Fruit fly (Drosophila melanogaster): ENCODE data around the gene CG43179.

Gene CG43179

DNA sequence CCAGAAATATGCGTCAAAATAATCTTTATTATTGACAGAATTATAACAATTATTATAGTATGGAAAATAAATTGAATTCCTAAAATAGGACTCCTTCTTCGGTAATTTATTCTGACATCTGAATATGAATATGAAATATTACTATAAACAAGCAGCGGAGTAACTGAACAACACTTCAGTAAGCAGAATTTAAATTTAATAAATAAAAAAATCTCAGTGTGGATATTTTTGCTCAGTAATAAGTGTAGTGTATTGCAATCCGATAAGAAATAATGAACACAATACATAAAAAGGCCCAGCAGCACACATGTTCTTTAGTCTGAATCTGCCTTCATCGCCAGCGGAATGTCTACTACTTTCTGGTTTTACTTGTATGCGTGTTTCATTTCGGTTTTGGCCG lies at the start of gene CG43179:
CG43179 (plus strand) TSS at position 301 of the 400 bp plus-strand sequence.
- TF ChIP-seq Dfd (GFP tag; optimal IDR thresholded peaks at IDR 0.05): no peak
- TF ChIP-seq lola (GFP tag; optimal IDR thresholded peaks at IDR 0.05): no peak
- no peak for TF ChIP-seq br (GFP tag; optimal IDR thresholded peaks at IDR 0.05)
- TF ChIP-seq dmrt93B (GFP tag; optimal IDR thresholded peaks at IDR 0.05): no peak
- no peak for TF ChIP-seq dl (GFP tag; optimal IDR thresholded peaks at IDR 0.05; ENCODE audit: insufficient read depth in 1 of 2, partially characterized antibody in 2 of 2)
- TF ChIP-seq sage (GFP tag; optimal IDR thresholded peaks at IDR 0.05): no peak
- TF ChIP-seq usp (GFP tag; optimal IDR thresholded peaks at IDR 0.05): no peak
- TF ChIP-seq rgr (GFP tag; optimal IDR thresholded peaks at IDR 0.05): no peak
- TF ChIP-seq foxo (GFP tag; optimal IDR thresholded peaks at IDR 0.05): no peak
- TF ChIP-seq Jra (GFP tag; optimal IDR thresholded peaks at IDR 0.05): no peak
- no peak for TF ChIP-seq Sp1 (GFP tag; optimal IDR thresholded peaks at IDR 0.05)

DNA sequence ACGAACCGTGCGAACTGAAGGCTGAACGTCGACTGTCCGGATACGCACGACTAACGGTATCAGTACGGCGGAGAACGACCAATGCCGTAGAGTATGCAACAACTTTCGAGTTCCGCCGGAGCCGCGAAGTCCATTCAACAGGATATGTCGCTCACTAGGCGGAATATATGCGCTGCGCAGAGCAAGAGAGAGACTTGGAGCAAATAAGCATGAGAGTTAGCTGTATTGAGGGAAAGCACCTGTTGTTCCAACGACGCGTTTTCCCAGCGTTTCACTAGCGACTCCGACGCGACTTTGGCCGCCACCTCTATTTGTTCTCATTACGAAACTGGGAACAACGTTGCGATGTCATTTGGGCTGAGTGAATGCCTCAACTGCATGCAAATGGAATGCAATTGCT lies 41.1 kb upstream of the CG43179 start, which contains the start of gene Dop1R1:
Dop1R1 (minus strand) TSS at position 35 of the 400 bp plus-strand sequence.
- no peak for TF ChIP-seq N (GFP tag; optimal IDR thresholded peaks at IDR 0.05)
- no peak for TF ChIP-seq fru (GFP tag; optimal IDR thresholded peaks at IDR 0.05)
- TF ChIP-seq CrebA (GFP tag; optimal IDR thresholded peaks at IDR 0.05; ENCODE audit: borderline replicate concordance): no peak

DNA sequence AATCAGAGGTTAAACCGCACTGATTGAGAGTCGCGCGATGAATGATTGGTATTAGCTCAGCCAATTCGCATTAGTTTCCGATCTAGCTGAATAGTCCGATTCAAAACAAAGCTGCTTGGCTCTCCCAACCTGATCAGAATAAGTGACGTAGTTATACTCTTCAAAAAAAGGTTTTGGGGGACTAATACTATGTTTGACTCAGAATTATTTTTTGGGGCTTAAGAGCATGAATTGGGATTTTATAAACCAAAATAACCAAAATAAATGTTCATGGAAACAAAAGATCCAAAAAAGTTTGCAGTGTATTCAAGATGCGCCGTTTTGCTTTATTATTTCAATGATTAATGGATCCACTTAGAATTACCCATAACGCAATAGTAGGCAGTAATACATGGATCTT lies 38.1 kb upstream of the CG43179 start, which contains the start of gene CG9649:
CG9649 (minus strand) TSS at position 44 of the 400 bp plus-strand sequence.
- no peak for TF ChIP-seq CrebA (GFP tag; optimal IDR thresholded peaks at IDR 0.05; ENCODE audit: borderline replicate concordance)

DNA sequence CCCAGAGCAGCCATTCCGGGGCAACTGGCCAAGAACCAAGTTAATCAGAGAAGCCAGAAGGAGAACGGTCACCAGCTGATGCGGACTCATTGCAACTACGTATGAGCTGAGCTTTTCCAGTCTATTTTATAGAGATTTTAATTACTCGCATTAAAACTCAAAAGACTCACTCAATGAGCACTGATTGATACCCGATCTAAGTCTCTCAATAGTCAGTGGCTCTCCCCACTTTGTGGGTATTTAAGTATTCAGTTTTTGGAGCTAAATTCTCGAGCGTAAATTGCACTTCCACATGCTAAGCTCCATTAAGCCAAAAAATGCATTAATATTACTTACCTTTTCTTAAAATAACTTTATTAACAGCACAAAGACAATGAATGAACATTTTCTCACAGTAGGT lies 35.8 kb upstream of the CG43179 start, which contains the start of gene CG31326:
CG31326 (minus strand) TSS at position 101 of the 400 bp plus-strand sequence.
- no peak for TF ChIP-seq foxo (GFP tag; optimal IDR thresholded peaks at IDR 0.05)
- TF ChIP-seq Rel (GFP tag; optimal IDR thresholded peaks at IDR 0.05): no peak
- no peak for TF ChIP-seq Rel (tag; optimal IDR thresholded peaks at IDR 0.05)
- no peak for TF ChIP-seq Abd-B (GFP tag; optimal IDR thresholded peaks at IDR 0.05)
- no peak for TF ChIP-seq brk (GFP tag; optimal IDR thresholded peaks at IDR 0.05)
- TF ChIP-seq jim (GFP tag; optimal IDR thresholded peaks at IDR 0.05): no peak
- no peak for TF ChIP-seq Hr78 (GFP tag; optimal IDR thresholded peaks at IDR 0.05)

DNA sequence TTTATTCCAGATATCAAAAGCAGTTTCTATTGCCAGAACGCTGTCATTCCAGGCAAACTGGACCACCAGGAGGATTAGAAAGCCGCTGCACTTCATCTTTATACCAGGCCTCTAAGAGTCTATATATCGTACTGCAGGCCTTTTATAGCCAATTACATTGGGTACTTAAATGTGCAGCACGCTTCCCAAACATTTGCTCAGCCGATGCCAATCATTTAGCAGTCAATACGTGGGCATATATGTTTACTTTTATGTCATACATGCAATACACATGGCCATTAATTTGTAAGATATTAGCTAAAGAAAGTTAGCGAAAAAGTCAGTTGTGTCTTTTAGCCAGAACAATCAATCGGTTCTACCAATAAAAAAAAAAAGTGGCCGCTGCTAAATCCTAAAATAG lies 34.4 kb upstream of the CG43179 start, which contains the start of gene CG33109:
CG33109 (minus strand) TSS at position 101 of the 400 bp plus-strand sequence.
- TF ChIP-seq foxo (GFP tag; optimal IDR thresholded peaks at IDR 0.05): no peak
- no peak for TF ChIP-seq CG9705 (GFP tag; optimal IDR thresholded peaks at IDR 0.05)
- TF ChIP-seq pan (optimal IDR thresholded peaks at IDR 0.05): no peak
- no peak for TF ChIP-seq Dfd (GFP tag; optimal IDR thresholded peaks at IDR 0.05)
- TF ChIP-seq dsf (GFP tag; optimal IDR thresholded peaks at IDR 0.05; ENCODE audit: borderline replicate concordance): no peak
- no peak for TF ChIP-seq Vsx2 (GFP tag; optimal IDR thresholded peaks at IDR 0.05; ENCODE audit: partially characterized antibody)
- no peak for TF ChIP-seq CG32264 (GFP tag; optimal IDR thresholded peaks at IDR 0.05)
- no peak for TF ChIP-seq usp (GFP tag; optimal IDR thresholded peaks at IDR 0.05)
- no peak for TF ChIP-seq lola (GFP tag; optimal IDR thresholded peaks at IDR 0.05)
- no peak for TF ChIP-seq Myc (optimal IDR thresholded peaks at IDR 0.05)
- no peak for TF ChIP-seq Hr83 (GFP tag; optimal IDR thresholded peaks at IDR 0.05; ENCODE audit: poor library complexity, severe bottlenecking)
- no peak for TF ChIP-seq woc (GFP tag; optimal IDR thresholded peaks at IDR 0.05)
- TF ChIP-seq N (GFP tag; optimal IDR thresholded peaks at IDR 0.05): no peak
- TF ChIP-seq HLH106 (tag; optimal IDR thresholded peaks at IDR 0.05): no peak
- TF ChIP-seq fru (GFP tag; optimal IDR thresholded peaks at IDR 0.05): no peak
- no peak for TF ChIP-seq tai (GFP tag; optimal IDR thresholded peaks at IDR 0.05)
- TF ChIP-seq sage (GFP tag; optimal IDR thresholded peaks at IDR 0.05): no peak
- no peak for TF ChIP-seq Hr78 (GFP tag; optimal IDR thresholded peaks at IDR 0.05)
- no peak for TF ChIP-seq sv (GFP tag; optimal IDR thresholded peaks at IDR 0.05)

DNA sequence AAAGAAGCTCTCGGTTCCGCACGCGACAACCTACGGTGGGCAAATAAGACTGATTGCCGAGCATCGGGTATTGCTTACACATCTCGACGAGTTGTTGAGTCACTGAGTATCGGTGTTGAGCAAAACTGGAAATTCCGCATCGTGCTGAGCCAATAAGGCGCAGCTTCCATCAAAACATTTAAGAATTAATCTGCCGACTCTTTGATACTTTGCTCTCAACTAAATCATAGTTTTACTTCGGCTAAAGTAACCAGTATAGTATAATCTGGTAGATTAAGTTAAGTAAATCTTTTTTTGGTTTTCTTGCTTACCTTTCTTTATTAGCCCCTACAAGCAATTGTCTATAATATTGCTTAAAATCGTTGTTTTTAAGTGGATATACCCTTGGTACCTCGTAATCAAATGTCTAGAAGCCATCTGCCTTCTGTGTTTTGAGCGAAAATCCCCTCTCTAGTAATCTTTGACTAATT lies 31.8 kb upstream of the CG43179 start, which contains the start of gene Sp212:
Sp212 (minus strand) TSS at position 51 of the 470 bp plus-strand sequence.
- TF ChIP-seq GATAd (GFP tag; optimal IDR thresholded peaks at IDR 0.05): no peak
- TF ChIP-seq jim (GFP tag; optimal IDR thresholded peaks at IDR 0.05): no peak
- peak in 1 of 2 experiments; percentile 0 for TF ChIP-seq foxo (GFP tag; optimal IDR thresholded peaks at IDR 0.05)
- TF ChIP-seq br (GFP tag; optimal IDR thresholded peaks at IDR 0.05): no peak
- no peak for TF ChIP-seq pan (optimal IDR thresholded peaks at IDR 0.05)
- no peak for TF ChIP-seq sv (GFP tag; optimal IDR thresholded peaks at IDR 0.05)
- TF ChIP-seq CrebA (GFP tag; optimal IDR thresholded peaks at IDR 0.05; ENCODE audit: borderline replicate concordance): no peak
